Worm (Caenorhabditis elegans) whole organism, early embryonic: Measurements from ENCODE around the gene T08D10.3.

Experiments used
- aly-1 ChIP-seq: sonication (generic microtip); optimal IDR thresholded peaks from 2 replicates; lab custom pipeline; 2016; ENCODE audit warnings: missing genetic modification characterization, missing compliant biosample characterization
- ama-1 ChIP-seq: fragments of 150-350 bp; optimal IDR thresholded peaks from 2 replicates; lab custom pipeline; 2014
- ceh-13 ChIP-seq: fragments of 200-800 bp; sonication (Bioruptor generic); optimal IDR thresholded peaks from 2 replicates; lab custom pipeline; 2018; ENCODE audit warnings: mild to moderate bottlenecking, missing genetic modification characterization, missing compliant biosample characterization
- flt-1 ChIP-seq: fragments of 200-800 bp; sonication (Bioruptor generic); IDR thresholded peaks from 2 replicates; pipeline ENCODE4 v1.3.6; 2022; ENCODE audit warnings: missing genetic modification characterization, missing compliant biosample characterization
- hnd-1 ChIP-seq: sonication (generic microtip); optimal IDR thresholded peaks from 2 replicates; lab custom pipeline; 2016; ENCODE audit warnings: missing genetic modification characterization, missing compliant biosample characterization
- pes-1 ChIP-seq: fragments of 200-800 bp; sonication (Bioruptor generic); IDR thresholded peaks from 2 replicates; pipeline ENCODE4 v1.3.6; 2022; ENCODE audit warnings: missing genetic modification reagents, missing genetic modification characterization, missing compliant biosample characterization
- tbx-37 ChIP-seq: fragments of 200-800 bp; sonication (Bioruptor generic); conservative IDR thresholded peaks from 2 replicates; pipeline ENCODE4 v1.3.6; 2022; ENCODE audit warnings: missing genetic modification reagents, missing genetic modification characterization, missing compliant biosample characterization
- tra-4 ChIP-seq: sonication (generic microtip); optimal IDR thresholded peaks from 2 replicates; lab custom pipeline; 2017; ENCODE audit warnings: missing genetic modification characterization, missing compliant biosample characterization

- TF ChIP-seq hnd-1 (tag; lab: Kevin White, UChicago) (no peak), ceh-13 (no peak), tbx-37 (GFP tag; lab: Robert Waterston, UW) (no peak), ama-1 (lab: Kevin White, UChicago) (no peak), flt-1 (no peak), aly-1 (tag; lab: Kevin White, UChicago) (no peak), pes-1 (GFP tag; lab: Robert Waterston, UW) (no peak), tra-4 (tag; lab: Kevin White, UChicago) (no peak)
Measured at ce11 chrX:11933547-11933946, 21.7 kb upstream of the T08D10.3 start.
